Fruit fly (Drosophila melanogaster) whole organism, embryonic: Measurements from ENCODE around the gene CG5235.

Experiments used
- Atf6 ChIP-seq: fragments of 200-800 bp; sonication (Bioruptor generic); IDR thresholded peaks from 2 replicates; pipeline ENCODE4 v1.3.6; 2022; ENCODE audit warnings: missing biosample characterization, missing genetic modification characterization
- CG12299 ChIP-seq: fragments of 200-800 bp; sonication (Bioruptor generic); optimal IDR thresholded peaks from 2 replicates; lab custom pipeline; 2018; ENCODE audit warnings: missing biosample characterization, mild to moderate bottlenecking, missing genetic modification characterization
- CG13123 ChIP-seq: fragments of 200-800 bp; sonication (Bioruptor generic); optimal IDR thresholded peaks from 2 replicates; lab custom pipeline; 2016; ENCODE audit warnings: missing biosample characterization, missing genetic modification characterization
- CG13424 ChIP-seq: fragments of 200-800 bp; sonication (Bioruptor generic); optimal IDR thresholded peaks from 2 replicates; lab custom pipeline; 2019; ENCODE audit warnings: missing biosample characterization, mild to moderate bottlenecking, missing genetic modification characterization, moderate library complexity
- CG14441 ChIP-seq: fragments of 200-800 bp; sonication (Bioruptor generic); IDR thresholded peaks from 2 replicates; pipeline ENCODE4 v1.3.6; 2022; ENCODE audit warnings: missing biosample characterization, missing genetic modification characterization
- CG15011 ChIP-seq: fragments of 200-800 bp; sonication (Bioruptor generic); optimal IDR thresholded peaks from 3 replicates; lab custom pipeline; 2018; ENCODE audit warnings: missing biosample characterization, mild to moderate bottlenecking, missing genetic modification characterization
- CG17361 ChIP-seq: fragments of 200-800 bp; sonication (Bioruptor generic); IDR thresholded peaks from 3 replicates; pipeline ENCODE4 v1.3.6; 2022; ENCODE audit warnings: missing biosample characterization, missing genetic modification characterization
- CG17385 ChIP-seq: fragments of 200-800 bp; sonication (Bioruptor generic); optimal IDR thresholded peaks from 3 replicates; lab custom pipeline; 2018; ENCODE audit warnings: missing biosample characterization, mild to moderate bottlenecking, missing genetic modification characterization
- CG1832 ChIP-seq: fragments of 200-800 bp; sonication (Bioruptor generic); optimal IDR thresholded peaks from 2 replicates; lab custom pipeline; 2017; ENCODE audit warnings: missing biosample characterization, mild to moderate bottlenecking, missing genetic modification characterization, inconsistent platforms
- CG2889 ChIP-seq: fragments of 200-800 bp; sonication (Bioruptor generic); IDR thresholded peaks from 3 replicates; pipeline ENCODE4 v1.3.6; 2022; ENCODE audit warnings: missing biosample characterization, missing genetic modification characterization
- CG3281 ChIP-seq: fragments of 200-800 bp; sonication (Bioruptor generic); optimal IDR thresholded peaks from 3 replicates; lab custom pipeline; 2017; ENCODE audit warnings: missing biosample characterization, mild to moderate bottlenecking, missing genetic modification characterization
- CG4282 ChIP-seq: fragments of 200-800 bp; sonication (Bioruptor generic); optimal IDR thresholded peaks from 2 replicates; lab custom pipeline; 2016; ENCODE audit warnings: missing biosample characterization, missing genetic modification characterization
- CG8281 ChIP-seq: fragments of 200-800 bp; sonication (Bioruptor generic); optimal IDR thresholded peaks from 2 replicates; lab custom pipeline; 2018; ENCODE audit warnings: missing biosample characterization, mild to moderate bottlenecking, missing genetic modification characterization, moderate library complexity
- CG8359 ChIP-seq: fragments of 200-800 bp; sonication (Bioruptor generic); optimal IDR thresholded peaks from 2 replicates; lab custom pipeline; 2017; ENCODE audit warnings: missing biosample characterization, mild to moderate bottlenecking, missing genetic modification characterization, borderline replicate concordance
- CG9609 ChIP-seq: fragments of 200-800 bp; sonication (Bioruptor generic); optimal IDR thresholded peaks from 3 replicates; lab custom pipeline; 2016; ENCODE audit warnings: missing biosample characterization, missing genetic modification characterization
- CG9797 ChIP-seq: fragments of 200-800 bp; sonication (Bioruptor generic); optimal IDR thresholded peaks from 3 replicates; lab custom pipeline; 2018; ENCODE audit warnings: missing biosample characterization, mild to moderate bottlenecking, missing genetic modification characterization
- CG9932 ChIP-seq: fragments of 200-800 bp; sonication (Bioruptor generic); IDR thresholded peaks from 2 replicates; pipeline ENCODE4 v1.3.6; 2022; ENCODE audit warnings: missing biosample characterization, missing genetic modification characterization
- CrebB ChIP-seq: fragments of 200-800 bp; sonication (Bioruptor generic); optimal IDR thresholded peaks from 3 replicates; lab custom pipeline; 2018; ENCODE audit warnings: missing biosample characterization, mild to moderate bottlenecking, missing genetic modification characterization
- Dek ChIP-seq: fragments of 200-800 bp; sonication (Bioruptor generic); optimal IDR thresholded peaks from 3 replicates; lab custom pipeline; 2019; ENCODE audit warnings: missing biosample characterization, mild to moderate bottlenecking, missing genetic modification characterization, moderate library complexity
- Dip3 ChIP-seq: fragments of 200-800 bp; sonication (Bioruptor generic); optimal IDR thresholded peaks from 3 replicates; lab custom pipeline; 2016; ENCODE audit warnings: missing biosample characterization, missing genetic modification characterization
- E2f2 ChIP-seq: fragments of 200-800 bp; sonication (Bioruptor generic); IDR thresholded peaks from 2 replicates; pipeline ENCODE4 v1.3.6; 2022; ENCODE audit warnings: missing biosample characterization, missing genetic modification characterization
- Ets65A ChIP-seq: fragments of 200-800 bp; sonication (Bioruptor generic); peaks from one replicate; lab custom pipeline; 2016; ENCODE audit warnings: missing biosample characterization, missing genetic modification characterization
- Hsf ChIP-seq: fragments of 200-800 bp; sonication (Bioruptor generic); optimal IDR thresholded peaks from 3 replicates; lab custom pipeline; 2016; ENCODE audit warnings: missing biosample characterization, missing genetic modification characterization
- NC2β ChIP-seq: fragments of 200-800 bp; sonication (Bioruptor generic); optimal IDR thresholded peaks from 2 replicates; lab custom pipeline; 2016; ENCODE audit warnings: missing biosample characterization, missing genetic modification characterization
- Nf-YC ChIP-seq: fragments of 200-800 bp; optimal IDR thresholded peaks from 3 replicates; lab custom pipeline; 2019; ENCODE audit warnings: missing biosample characterization, mild to moderate bottlenecking, missing genetic modification characterization, moderate library complexity
- NfI ChIP-seq: fragments of 200-800 bp; sonication (Bioruptor generic); optimal IDR thresholded peaks from 3 replicates; lab custom pipeline; 2018; ENCODE audit warnings: missing biosample characterization, mild to moderate bottlenecking, missing genetic modification characterization, moderate library complexity
- Opbp ChIP-seq: fragments of 200-800 bp; sonication (Bioruptor generic); IDR thresholded peaks from 3 replicates; pipeline ENCODE4 v1.3.6; 2022; ENCODE audit warnings: missing biosample characterization, missing genetic modification characterization; ENCODE audit not compliant: partially characterized antibody
- Pdp1 ChIP-seq, 2 experiments: fragments of 200-800 bp; sonication (Bioruptor generic); optimal IDR thresholded peaks; 3 replicates each; lab custom pipeline; 2016; ENCODE audit warnings: missing biosample characterization in 2 of 2, missing genetic modification characterization in 2 of 2, mild to moderate bottlenecking in 1 of 2, moderate library complexity in 1 of 2
- Rx ChIP-seq: fragments of 200-800 bp; sonication (Bioruptor generic); IDR thresholded peaks from 2 replicates; pipeline ENCODE4 v1.3.6; 2022; ENCODE audit warnings: missing biosample characterization, missing genetic modification characterization
- Trl ChIP-seq, 3 experiments: fragments of >200 bp in 2 of 3; fragments of 200-800 bp in 1 of 3; sonication (Bioruptor generic) in 1 of 3; optimal IDR thresholded peaks; 2 replicates in 1 of 3; 3 replicates in 2 of 3; lab custom pipeline; 2016 to 2017; ENCODE audit warnings: missing biosample characterization in 1 of 3, missing genetic modification characterization in 1 of 3
- aop ChIP-seq: fragments of 200-800 bp; sonication (Bioruptor generic); IDR thresholded peaks from 2 replicates; pipeline ENCODE4 v1.3.6; 2022; ENCODE audit warnings: missing biosample characterization, missing genetic modification characterization
- btn ChIP-seq: fragments of 200-800 bp; sonication (Bioruptor generic); optimal IDR thresholded peaks from 2 replicates; lab custom pipeline; 2016; ENCODE audit warnings: missing biosample characterization, missing genetic modification characterization
- cad ChIP-seq: fragments of >200 bp; optimal IDR thresholded peaks from 2 replicates; lab custom pipeline; 2017; ENCODE audit warnings: missing biosample characterization, missing genetic modification characterization
- cas ChIP-seq: fragments of 200-800 bp; sonication (Bioruptor generic); IDR thresholded peaks from 2 replicates; pipeline ENCODE4 v1.3.6; 2022; ENCODE audit warnings: missing biosample characterization, missing genetic modification characterization
- cg ChIP-seq: fragments of 200-800 bp; sonication (Bioruptor generic); optimal IDR thresholded peaks from 3 replicates; lab custom pipeline; 2019; ENCODE audit warnings: missing biosample characterization, mild to moderate bottlenecking, missing genetic modification characterization, moderate library complexity
- da ChIP-seq: fragments of 200-800 bp; sonication (Bioruptor generic); optimal IDR thresholded peaks from 2 replicates; lab custom pipeline; 2016; ENCODE audit warnings: missing biosample characterization, missing genetic modification characterization
- eve ChIP-seq, 2 experiments: fragments of >200 bp; optimal IDR thresholded peaks; 2 replicates each; lab custom pipeline; 2017; ENCODE audit warnings: missing biosample characterization in 2 of 2, missing genetic modification characterization in 2 of 2
- fd64A ChIP-seq: fragments of 200-800 bp; sonication (Bioruptor generic); optimal IDR thresholded peaks from 3 replicates; lab custom pipeline; 2018; ENCODE audit warnings: missing biosample characterization, mild to moderate bottlenecking, missing genetic modification characterization
- fu2 ChIP-seq: fragments of 200-800 bp; sonication (Bioruptor generic); optimal IDR thresholded peaks from 2 replicates; lab custom pipeline; 2016; ENCODE audit warnings: missing biosample characterization, missing genetic modification characterization
- grn ChIP-seq: fragments of 200-800 bp; sonication (Bioruptor generic); optimal IDR thresholded peaks from 3 replicates; lab custom pipeline; 2017; ENCODE audit warnings: missing biosample characterization, missing genetic modification characterization
- hb ChIP-seq: fragments of 200-800 bp; sonication (Bioruptor generic); IDR thresholded peaks from 3 replicates; pipeline ENCODE4 v1.3.6; 2022; ENCODE audit warnings: missing biosample characterization, missing genetic modification characterization; ENCODE audit not compliant: partially characterized antibody
- pho ChIP-seq: fragments of 200-800 bp; sonication (Bioruptor generic); optimal IDR thresholded peaks from 2 replicates; lab custom pipeline; 2016; ENCODE audit warnings: missing biosample characterization, missing genetic modification characterization
- phol ChIP-seq: fragments of 200-800 bp; sonication (Bioruptor generic); optimal IDR thresholded peaks from 3 replicates; lab custom pipeline; 2018; ENCODE audit warnings: missing biosample characterization, mild to moderate bottlenecking, missing genetic modification characterization, moderate library complexity
- sisA ChIP-seq: fragments of 200-800 bp; sonication (Bioruptor generic); IDR thresholded peaks from 2 replicates; pipeline ENCODE4 v1.3.6; 2022; ENCODE audit warnings: missing biosample characterization, missing genetic modification characterization
- ssp ChIP-seq: fragments of 200-800 bp; sonication (Bioruptor generic); IDR thresholded peaks from 2 replicates; pipeline ENCODE4 v1.3.6; 2022; ENCODE audit warnings: missing biosample characterization, missing genetic modification characterization
- vnd ChIP-seq: fragments of 200-800 bp; sonication (Bioruptor generic); IDR thresholded peaks from 3 replicates; pipeline ENCODE4 v1.3.6; 2022; ENCODE audit warnings: missing biosample characterization, missing genetic modification characterization; ENCODE audit not compliant: partially characterized antibody
- z ChIP-seq: fragments of 200-800 bp; sonication (Bioruptor generic); IDR thresholded peaks from 3 replicates; pipeline ENCODE4 v1.3.6; 2022; ENCODE audit warnings: missing biosample characterization, missing genetic modification characterization

Gene CG5235

DNA sequence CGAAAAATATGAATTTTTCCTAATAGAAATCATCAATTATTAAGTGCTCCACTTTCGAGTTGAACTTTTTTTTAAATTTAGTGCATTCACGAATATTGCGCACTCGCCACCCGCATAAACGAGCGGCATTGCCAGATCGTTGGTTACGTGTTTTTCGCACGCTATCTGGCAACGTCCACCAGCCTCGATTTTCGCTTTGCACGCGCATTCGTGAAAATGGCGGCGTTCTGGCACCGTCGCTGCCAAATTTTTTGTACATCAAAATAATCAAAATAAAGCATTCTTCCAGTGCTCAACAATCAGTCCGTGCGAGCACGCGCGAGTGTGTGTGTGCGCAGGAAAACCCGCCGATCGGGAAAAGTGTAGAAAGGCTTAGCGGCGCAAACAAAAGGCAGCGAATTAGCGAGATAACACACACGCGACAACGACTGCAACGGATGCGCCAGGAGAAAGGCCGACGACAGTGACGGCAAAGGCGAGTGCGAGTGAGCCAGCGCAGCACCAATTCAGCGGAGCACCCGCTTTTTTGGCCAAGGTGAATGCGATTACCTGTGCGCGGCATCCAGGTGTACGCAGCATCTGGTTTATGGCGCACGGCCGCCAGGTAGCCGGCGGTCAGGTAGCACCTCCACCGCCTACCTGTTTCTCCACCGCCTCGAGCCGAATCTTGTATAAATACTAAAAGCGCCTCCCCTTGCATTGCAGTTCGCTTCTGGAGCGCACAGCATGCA is 23.6 kb upstream of the CG5235 start (continued):
- peak; percentile 55; the same call in 1 of the 2 replicates for TF ChIP-seq cas (GFP tag; lab: Robert Waterston, UW)
- TF ChIP-seq NfI (GFP tag; lab: Kevin White, UChicago) = peak; percentile 85
- TF ChIP-seq da (GFP tag; lab: Kevin White, UChicago) = no peak
- peak; percentile 93 for TF ChIP-seq pho (GFP tag; lab: Kevin White, UChicago)
- TF ChIP-seq CG17361 (GFP tag; lab: Robert Waterston, UW) = no peak; the same call in 1 of the 3 replicates
- TF ChIP-seq Dek (tag; lab: Kevin White, UChicago) = peak; percentile 78
- TF ChIP-seq CG15011 (GFP tag; lab: Kevin White, UChicago) = no peak
- TF ChIP-seq CG4282 = peak; percentile 75
- peak; percentile 85 for TF ChIP-seq Atf6 (GFP tag; lab: Robert Waterston, UW)
- no peak for TF ChIP-seq CG12299 (tag; lab: Kevin White, UChicago)
- TF ChIP-seq NC2β (GFP tag; lab: Kevin White, UChicago) = peak; percentile 73
- TF ChIP-seq CG9797 (GFP tag; lab: Kevin White, UChicago) = no peak
- peak; percentile 5 for TF ChIP-seq fd64A (GFP tag; lab: Kevin White, UChicago)
- no peak for TF ChIP-seq eve (GFP tag; optimal IDR thresholded peaks at IDR 0.05; lab: Kevin White, UChicago)
- TF ChIP-seq fu2 (GFP tag; lab: Kevin White, UChicago) = peak; percentile 82
- peak; percentile 84 to 98 for TF ChIP-seq Pdp1 (GFP tag; optimal IDR thresholded peaks at IDR 0.05; lab: Kevin White, UChicago)
- peak; percentile 98 for TF ChIP-seq Ets65A (GFP tag; lab: Kevin White, UChicago)
- no peak for TF ChIP-seq hb (GFP tag; lab: Robert Waterston, UW)
- TF ChIP-seq, all 482 proteins: peak for 359

DNA sequence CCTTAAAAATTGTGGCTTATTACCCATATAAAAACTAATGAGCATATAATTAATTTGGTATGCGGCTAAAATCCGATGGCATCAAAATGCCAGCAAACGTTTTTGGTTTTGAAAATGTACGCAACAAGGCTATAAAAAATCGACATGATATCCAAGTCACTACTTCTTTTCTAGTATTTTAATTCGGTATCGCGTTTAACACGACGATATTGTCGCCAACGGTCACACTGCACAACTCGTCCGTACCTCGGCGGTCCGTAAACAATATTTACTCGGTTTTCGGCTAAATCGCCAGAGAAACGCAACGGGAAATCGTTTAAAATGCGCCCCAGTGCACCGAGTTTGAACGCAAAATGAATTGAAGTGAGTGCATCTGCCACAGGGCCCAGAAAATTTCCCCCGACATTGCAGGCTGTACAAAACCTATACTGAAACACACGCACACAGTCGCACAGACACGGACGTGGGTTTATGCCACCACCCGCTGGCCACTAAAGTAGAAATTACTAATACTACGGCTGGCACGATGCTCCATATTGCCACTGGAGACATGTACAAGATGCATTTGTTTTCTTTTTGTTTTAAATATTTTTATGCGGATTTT is 22.9 kb upstream of the CG5235 start, which contains the start of gene Taf4:
Gene Taf4 (plus strand): TSS at position 210 of the 604 bp plus-strand sequence.
- TF ChIP-seq CG9932 (GFP tag; lab: Robert Waterston, UW) (no peak), CG8281 (tag; lab: Kevin White, UChicago) (no peak), Trl (optimal IDR thresholded peaks at IDR 0.05; lab: Kevin White, UChicago) (no peak), Trl (GFP tag; optimal IDR thresholded peaks at IDR 0.05; lab: Kevin White, UChicago) (no peak), CG2889 (GFP tag; lab: Robert Waterston, UW) (0 out of 3 replicates have a peak, but pooled peaks have one; percentile 56), Nf-YC (tag; lab: Kevin White, UChicago) (no peak), cg (peak; percentile 91), CG1832 (GFP tag; lab: Kevin White, UChicago) (no peak), Hsf (no peak), CG9797 (GFP tag; lab: Kevin White, UChicago) (peak; percentile 43), CrebB (no peak), CG13424 (no peak), btn (GFP tag; lab: Kevin White, UChicago) (no peak), CG13123 (GFP tag; lab: Kevin White, UChicago) (no peak), aop (GFP tag; lab: Robert Waterston, UW) (no peak), Rx (no peak), CG17385 (no peak), cad (GFP tag; lab: Kevin White, UChicago) (no peak), CG14441 (no peak), Opbp (GFP tag; lab: Robert Waterston, UW) (peak; percentile 54; the same call in 1 of the 3 replicates), z (GFP tag; lab: Robert Waterston, UW) (no peak), Ets65A (GFP tag; lab: Kevin White, UChicago) (no peak), Dip3 (GFP tag; lab: Kevin White, UChicago) (no peak), sisA (GFP tag; lab: Robert Waterston, UW) (no peak), CG3281 (GFP tag; lab: Kevin White, UChicago) (no peak), CG8359 (GFP tag; lab: Kevin White, UChicago) (no peak), grn (no peak), E2f2 (peak; percentile 28), CG9609 (GFP tag; lab: Kevin White, UChicago) (no peak), ssp (GFP tag; lab: Robert Waterston, UW) (peak; percentile 57; the same call in 1 of the 2 replicates), phol (no peak), vnd (GFP tag; lab: Robert Waterston, UW) (no peak), CG12299 (tag; lab: Kevin White, UChicago) (peak; percentile 86), Dek (tag; lab: Kevin White, UChicago) (no peak)
